Worm (Caenorhabditis elegans): ENCODE results near the gene eak-4.
A peak's percentile ranks its signal among the peaks of the same experiment; 100 is the strongest.

eak-4 gene

DNA sequence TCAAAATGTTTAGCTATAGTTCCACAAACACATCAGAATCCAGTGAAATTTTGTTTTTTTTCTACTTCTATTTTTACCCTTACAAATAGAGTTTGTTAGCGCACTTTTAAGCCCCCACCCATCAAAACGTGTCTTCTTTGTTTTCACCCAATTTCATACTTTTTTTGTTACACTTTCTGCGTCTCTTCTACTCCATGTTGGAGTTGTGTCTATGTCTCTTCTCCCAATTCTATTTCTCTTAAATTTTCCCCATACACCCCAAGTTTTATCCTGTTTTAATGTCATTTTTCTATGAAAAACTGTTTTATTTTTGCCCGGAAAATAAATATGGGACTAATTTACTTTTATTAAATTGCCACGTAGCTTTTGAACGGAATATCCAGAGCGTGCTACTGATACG is 20.1 kb upstream of the eak-4 start:
- TF ChIP-seq mes-2 (tag; optimal IDR thresholded peaks at IDR 0.05; ENCODE audit: poor library complexity, severe bottlenecking) (peak; percentile 27), ztf-11 (tag; optimal IDR thresholded peaks at IDR 0.05) (no peak)

DNA sequence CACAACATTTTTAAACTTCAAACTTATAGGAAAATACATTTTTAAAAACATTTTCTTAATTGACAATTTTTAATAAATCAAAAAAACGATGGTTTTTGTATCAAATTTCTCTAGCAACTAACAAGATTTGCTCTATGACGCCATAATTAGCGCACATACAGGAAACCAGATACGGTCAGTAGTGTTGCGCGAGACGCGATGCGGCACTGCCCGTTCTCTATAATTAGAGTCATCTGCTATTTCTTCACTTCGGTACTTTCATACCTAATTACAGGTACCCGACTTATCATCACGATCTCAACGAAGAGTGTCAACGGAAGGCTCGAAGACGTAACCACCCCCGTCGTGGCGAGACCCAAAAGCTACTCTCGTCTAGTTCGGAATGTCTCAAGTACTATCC is 19.3 kb upstream of the eak-4 start:
- TF ChIP-seq duxl-1 (tag; optimal IDR thresholded peaks at IDR 0.05; ENCODE audit: poor library complexity) (no peak), unc-62 (GFP tag; optimal IDR thresholded peaks at IDR 0.05 in 1 of 2) (peak in 1 of 2 experiments; percentile 64), unc-62 (tag; optimal IDR thresholded peaks at IDR 0.05) (no peak)

DNA sequence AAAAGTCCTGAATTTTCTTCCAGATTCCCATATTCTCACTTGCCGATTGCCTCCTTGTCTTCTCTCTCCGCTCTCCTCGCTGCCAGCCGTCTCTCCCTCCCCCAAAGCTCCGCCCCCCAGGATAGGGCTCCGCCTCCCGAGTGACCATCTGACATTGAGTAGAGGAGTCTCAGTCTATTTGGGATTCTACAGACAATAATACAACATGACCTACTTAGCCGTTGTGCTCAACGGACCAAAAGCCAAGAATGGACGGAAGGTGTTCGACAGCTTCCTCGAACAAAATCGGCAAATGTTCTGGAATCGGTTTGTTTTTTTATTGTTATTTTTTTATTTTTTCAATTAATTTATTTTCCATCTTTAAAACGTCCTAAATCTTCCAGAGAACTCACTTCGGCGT is 16.7 kb upstream of the eak-4 start, which contains the start of gene ham-1:
Gene ham-1 (plus strand): TSS at position 173 of the 400 bp plus-strand sequence.
- TF ChIP-seq unc-62 (GFP tag; optimal IDR thresholded peaks at IDR 0.05 in 1 of 2), result peak in 1 of 2 experiments; percentile 90
- TF ChIP-seq unc-62 (tag; optimal IDR thresholded peaks at IDR 0.05), result no peak
- TF ChIP-seq T20F7.1 (GFP tag; optimal IDR thresholded peaks at IDR 0.05), result no peak

DNA sequence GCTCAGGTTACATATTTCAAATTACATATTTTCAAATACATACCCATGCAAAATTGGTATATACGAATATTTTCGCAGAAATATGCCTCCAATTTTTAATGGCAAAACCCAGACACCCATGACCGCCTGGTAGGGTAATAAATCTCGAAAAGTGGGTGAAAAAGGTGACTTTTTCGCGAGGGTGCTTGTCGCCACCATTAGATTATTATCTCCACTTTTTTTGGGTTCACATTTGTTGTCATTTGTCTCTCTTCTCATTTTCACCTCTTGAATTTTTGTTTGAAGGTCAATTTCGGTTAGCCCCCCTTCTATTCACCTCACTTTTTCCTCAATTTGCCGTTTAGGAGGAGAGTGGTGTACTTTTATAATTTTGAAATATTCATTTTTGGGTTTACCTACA is 14.9 kb upstream of the eak-4 start:
- TF ChIP-seq saeg-2 (GFP tag; IDR thresholded peaks at IDR 0.05) (no peak), nhr-111 (GFP tag; optimal IDR thresholded peaks at IDR 0.05) (no peak), ceh-44 (GFP tag; IDR thresholded peaks at IDR 0.05) (no peak), mxl-3 (GFP tag; optimal IDR thresholded peaks at IDR 0.05) (no peak), nhr-6 (tag; optimal IDR thresholded peaks at IDR 0.05) (no peak), spr-1 (tag; optimal IDR thresholded peaks at IDR 0.05) (no peak), egl-43 (GFP tag; IDR thresholded peaks at IDR 0.05) (no peak), F49E8.2 (tag; optimal IDR thresholded peaks at IDR 0.05; ENCODE audit: borderline replicate concordance) (no peak), Y5F2A.4 (GFP tag; optimal IDR thresholded peaks at IDR 0.05) (no peak), lin-39 (tag; optimal IDR thresholded peaks at IDR 0.05) (no peak), madf-9 (GFP tag; conservative IDR thresholded peaks at IDR 0.05) (no peak), mes-2 (tag; optimal IDR thresholded peaks at IDR 0.05; ENCODE audit: poor library complexity, severe bottlenecking) (no peak)

DNA sequence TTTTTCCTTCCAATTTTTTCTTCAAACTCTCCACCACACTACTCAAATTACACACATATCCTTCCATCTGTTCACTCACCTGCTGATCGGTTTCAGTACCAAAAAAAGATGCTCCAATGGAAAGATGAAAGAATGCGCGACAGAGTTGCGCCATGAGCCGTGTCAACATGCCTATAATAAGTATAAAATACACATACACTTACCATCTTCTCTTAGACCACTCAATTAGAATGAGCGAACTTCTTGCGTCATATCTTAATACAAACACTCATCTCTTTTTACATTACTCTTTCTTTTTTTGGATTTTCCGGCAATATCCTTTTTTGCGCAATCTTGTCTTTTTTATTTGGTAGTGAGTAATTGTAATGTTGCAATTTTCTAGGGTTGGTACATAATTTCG is 12.4 kb upstream of the eak-4 start:
- peak in 1 of 2 experiments; percentile 57 for TF ChIP-seq unc-62 (GFP tag; optimal IDR thresholded peaks at IDR 0.05 in 1 of 2)
- TF ChIP-seq unc-62 (tag; optimal IDR thresholded peaks at IDR 0.05), result no peak
- peak; percentile 67 for TF ChIP-seq aha-1 (tag)
- no peak for TF ChIP-seq ceh-28 (tag; optimal IDR thresholded peaks at IDR 0.05)
- no peak for TF ChIP-seq madf-5 (GFP tag; IDR thresholded peaks at IDR 0.05)
- no peak for TF ChIP-seq gei-8 (GFP tag; optimal IDR thresholded peaks at IDR 0.05)
- no peak for TF ChIP-seq snpc-1.2 (GFP tag; IDR thresholded peaks at IDR 0.05)
- no peak for TF ChIP-seq nhr-10 (tag; optimal IDR thresholded peaks at IDR 0.05)
- no peak for TF ChIP-seq daf-8 (GFP tag; IDR thresholded peaks at IDR 0.05)
- TF ChIP-seq ztf-11 (tag; optimal IDR thresholded peaks at IDR 0.05), result no peak

DNA sequence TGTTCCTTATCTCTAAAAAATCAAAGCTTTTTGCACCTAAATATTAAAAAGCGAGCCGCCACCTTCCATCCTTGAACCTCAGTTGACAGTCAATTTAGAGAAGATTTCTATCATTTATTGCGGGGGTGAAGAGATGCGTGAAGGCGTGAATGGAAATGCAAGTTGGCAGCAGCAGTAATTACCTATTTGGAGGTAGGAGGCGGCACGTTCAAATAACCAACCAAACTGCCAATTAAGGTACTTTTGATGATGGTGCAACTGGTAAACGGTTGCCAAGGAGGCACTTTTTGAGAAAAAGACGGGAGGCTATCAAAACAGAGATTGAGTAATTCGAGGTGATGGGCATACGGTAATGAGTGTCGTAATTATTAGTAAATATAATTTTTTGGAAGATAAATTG is 11.0 kb upstream of the eak-4 start:
- TF ChIP-seq pha-4 (GFP tag; IDR thresholded peaks at IDR 0.05) (no peak), pha-4 (tag; optimal IDR thresholded peaks at IDR 0.05) (no peak), unc-62 (GFP tag; optimal IDR thresholded peaks at IDR 0.05 in 1 of 2) (no peak), unc-62 (tag; optimal IDR thresholded peaks at IDR 0.05) (no peak), F26F4.8 (GFP tag; conservative IDR thresholded peaks at IDR 0.05) (no peak), gei-8 (GFP tag; optimal IDR thresholded peaks at IDR 0.05) (no peak), daf-16 (GFP tag; optimal IDR thresholded peaks at IDR 0.05) (no peak), daf-16 (tag; optimal IDR thresholded peaks at IDR 0.05) (no peak), egl-27 (tag; optimal IDR thresholded peaks at IDR 0.05) (no peak), rbr-2 (tag; optimal IDR thresholded peaks at IDR 0.05) (no peak), hif-1 (tag; optimal IDR thresholded peaks at IDR 0.05) (no peak), ceh-62 (tag; optimal IDR thresholded peaks at IDR 0.05) (no peak), lsy-2 (tag; optimal IDR thresholded peaks at IDR 0.05) (no peak), nhr-28 (tag; optimal IDR thresholded peaks at IDR 0.05) (no peak), cey-2 (tag; optimal IDR thresholded peaks at IDR 0.05; ENCODE audit: borderline replicate concordance, insufficient read depth) (no peak), mep-1 (tag; optimal IDR thresholded peaks at IDR 0.05) (no peak), F37D6.2 (tag; optimal IDR thresholded peaks at IDR 0.05) (no peak), T20F7.1 (GFP tag; optimal IDR thresholded peaks at IDR 0.05) (no peak), nhr-6 (tag; optimal IDR thresholded peaks at IDR 0.05) (no peak), mdl-1 (tag; optimal IDR thresholded peaks at IDR 0.05) (no peak), aha-1 (tag) (no peak)
